Worm (Caenorhabditis elegans): Measurements from ENCODE around the gene laf-1.

Gene laf-1

ce11 chrIII:2801800-2802515, 23.1 kb upstream of the laf-1 start, which contains the start of the genes twk-45 and Y71H2AM.25:
TSS of gene twk-45 (minus strand) at chrIII:2801900.
TSS of gene Y71H2AM.25 (plus strand) at chrIII:2802465.
- TF ChIP-seq aha-1 (tag) = peak; percentile 13
- no peak for TF ChIP-seq lin-13 (GFP tag; optimal IDR thresholded peaks at IDR 0.05)

DNA sequence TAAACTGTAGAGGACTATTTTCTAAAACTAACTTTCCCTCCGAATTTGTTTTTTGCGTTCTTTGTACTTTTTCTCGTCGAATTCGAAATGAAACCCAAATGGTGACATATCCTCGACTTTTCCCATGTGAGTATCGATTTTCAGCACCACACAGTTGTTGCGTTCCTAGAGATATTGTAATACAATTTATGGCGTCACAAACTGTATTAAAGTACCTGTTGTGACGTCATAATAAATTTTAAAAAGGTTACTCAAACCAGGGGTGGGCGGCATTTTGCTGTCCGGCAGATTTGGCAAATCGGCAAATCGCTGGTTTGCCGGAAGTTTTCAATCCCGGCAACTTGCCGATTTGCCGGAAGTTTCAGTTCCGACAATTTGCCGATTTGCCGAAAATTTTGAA, 21.9 kb upstream of the laf-1 start:
- TF ChIP-seq tra-1 (GFP tag; IDR thresholded peaks at IDR 0.05) (no peak), lim-7 (GFP tag; IDR thresholded peaks at IDR 0.05) (no peak), daf-12 (tag; optimal IDR thresholded peaks at IDR 0.05) (no peak), snpc-1.2 (GFP tag; IDR thresholded peaks at IDR 0.05) (no peak), unc-39 (tag; optimal IDR thresholded peaks at IDR 0.05) (no peak), ceh-32 (tag; optimal IDR thresholded peaks at IDR 0.05; ENCODE audit: poor library complexity) (no peak), ceh-62 (tag; optimal IDR thresholded peaks at IDR 0.05) (no peak), nhr-237 (tag; optimal IDR thresholded peaks at IDR 0.05) (no peak), spr-1 (tag; optimal IDR thresholded peaks at IDR 0.05) (no peak), lin-39 (tag; optimal IDR thresholded peaks at IDR 0.05) (no peak), zfp-2 (tag; optimal IDR thresholded peaks at IDR 0.05) (no peak), F49E8.2 (tag; optimal IDR thresholded peaks at IDR 0.05; ENCODE audit: borderline replicate concordance) (no peak), ctbp-1 (GFP tag; IDR thresholded peaks at IDR 0.05) (no peak), zip-11 (GFP tag; IDR thresholded peaks at IDR 0.05) (no peak), nhr-11 (tag; optimal IDR thresholded peaks at IDR 0.05) (no peak), ces-1 (GFP tag; optimal IDR thresholded peaks at IDR 0.05) (no peak), duxl-1 (tag; optimal IDR thresholded peaks at IDR 0.05; ENCODE audit: poor library complexity) (no peak), fkh-10 (GFP tag; optimal IDR thresholded peaks at IDR 0.05) (no peak), Y105C5A.15 (GFP tag; IDR thresholded peaks at IDR 0.05) (no peak), fos-1 (tag; optimal IDR thresholded peaks at IDR 0.05) (no peak)

DNA sequence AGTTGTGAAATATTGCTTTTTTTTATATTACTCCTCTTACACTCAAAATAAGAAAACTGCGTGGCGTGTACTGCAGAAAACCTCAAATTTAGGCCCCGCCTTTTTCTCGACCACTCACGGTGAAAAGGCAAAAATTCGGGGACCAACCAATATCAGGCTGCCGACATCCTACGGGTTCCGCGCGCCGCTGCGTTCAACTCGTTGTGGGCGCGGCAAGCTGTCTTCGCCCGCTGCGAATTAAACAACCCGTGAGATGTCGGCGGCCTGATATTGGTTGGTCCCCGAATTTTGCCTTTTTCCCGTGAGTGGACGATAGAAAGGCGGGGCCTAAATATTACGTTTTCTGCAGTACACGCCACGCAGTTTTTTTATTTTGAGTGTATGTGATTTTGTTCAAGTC, 18.6 kb upstream of the laf-1 start:
- TF ChIP-seq egl-43 (GFP tag; IDR thresholded peaks at IDR 0.05) = peak; percentile 60; the same call in 1 of the 2 replicates
- TF ChIP-seq set-16 (GFP tag; IDR thresholded peaks at IDR 0.05) = peak; percentile 44; the same call in 1 of the 2 replicates
- TF ChIP-seq lin-38 (GFP tag; IDR thresholded peaks at IDR 0.05) = peak; percentile 11; the same call in 1 of the 2 replicates

ce11 chrIII:2795442-2796023, 16.7 kb upstream of the laf-1 start:
- TF ChIP-seq nhr-25 (tag; optimal IDR thresholded peaks at IDR 0.05; ENCODE audit: borderline replicate concordance, insufficient read depth) = no peak
- TF ChIP-seq arid-1 (GFP tag; conservative IDR thresholded peaks at IDR 0.05) = 0 out of 2 replicates have a peak, but pooled peaks have one; percentile 20
- no peak for TF ChIP-seq ceh-32 (tag; optimal IDR thresholded peaks at IDR 0.05; ENCODE audit: poor library complexity)
- TF ChIP-seq ztf-7 (tag; optimal IDR thresholded peaks at IDR 0.05) = no peak
- TF ChIP-seq T20F7.1 (GFP tag; optimal IDR thresholded peaks at IDR 0.05) = no peak
- peak; percentile 45 for TF ChIP-seq set-16 (GFP tag; IDR thresholded peaks at IDR 0.05)
- peak; percentile 49; the same call in 1 of the 2 replicates for TF ChIP-seq Y48G9A.11 (GFP tag; IDR thresholded peaks at IDR 0.05)
- no peak for TF ChIP-seq daf-16 (GFP tag; optimal IDR thresholded peaks at IDR 0.05)
- TF ChIP-seq daf-16 (tag; optimal IDR thresholded peaks at IDR 0.05) = no peak
- TF ChIP-seq lin-38 (GFP tag; IDR thresholded peaks at IDR 0.05) = peak; percentile 68
- TF ChIP-seq mdl-1 (tag; optimal IDR thresholded peaks at IDR 0.05) = no peak
- no peak for TF ChIP-seq daf-12 (tag; optimal IDR thresholded peaks at IDR 0.05)
- no peak for TF ChIP-seq zip-11 (GFP tag; IDR thresholded peaks at IDR 0.05)
- TF ChIP-seq ceh-44 (GFP tag; IDR thresholded peaks at IDR 0.05) = no peak
- TF ChIP-seq ctbp-1 (GFP tag; IDR thresholded peaks at IDR 0.05) = no peak
- 0 out of 2 replicates have a peak, but pooled peaks have one; percentile 28 for TF ChIP-seq pha-4 (GFP tag; IDR thresholded peaks at IDR 0.05)
- no peak for TF ChIP-seq pha-4 (tag; optimal IDR thresholded peaks at IDR 0.05)
- TF ChIP-seq hlh-11 (tag; optimal IDR thresholded peaks at IDR 0.05) = no peak
- no peak for TF ChIP-seq php-3 (GFP tag; IDR thresholded peaks at IDR 0.05)
- TF ChIP-seq cey-2 (tag; optimal IDR thresholded peaks at IDR 0.05; ENCODE audit: borderline replicate concordance, insufficient read depth) = no peak
- no peak for TF ChIP-seq lir-3 (tag; optimal IDR thresholded peaks at IDR 0.05)
- TF ChIP-seq dmd-6 (GFP tag; IDR thresholded peaks at IDR 0.05) = no peak
- no peak for TF ChIP-seq mxl-2 (GFP tag; conservative IDR thresholded peaks at IDR 0.05)
- TF ChIP-seq lin-29 (GFP tag; IDR thresholded peaks at IDR 0.05) = no peak
- no peak for TF ChIP-seq mes-2 (tag; optimal IDR thresholded peaks at IDR 0.05; ENCODE audit: poor library complexity, severe bottlenecking)

All from whole organism, L4 larva.